Fruit fly (Drosophila melanogaster) whole organism, prepupa: Measurements from ENCODE around the gene Tmep.

ENCODE experiments used
- CG34406 ChIP-seq: fragments of 200-800 bp; sonication (Bioruptor generic); optimal IDR thresholded peaks from 3 replicates; lab custom pipeline; 2016; ENCODE audit warnings: missing biosample characterization, missing genetic modification characterization
- CG3919 ChIP-seq: fragments of 200-800 bp; sonication (Bioruptor generic); optimal IDR thresholded peaks from 3 replicates; lab custom pipeline; 2016; ENCODE audit warnings: missing biosample characterization, missing genetic modification characterization
- CG6163 ChIP-seq: fragments of 200-800 bp; sonication (Bioruptor generic); IDR thresholded peaks from 3 replicates; pipeline ENCODE4 v1.3.6; 2022; ENCODE audit warnings: missing biosample characterization, missing genetic modification characterization
- CG6276 ChIP-seq: fragments of 200-800 bp; sonication (Bioruptor generic); optimal IDR thresholded peaks from 2 replicates; lab custom pipeline; 2017; ENCODE audit warnings: missing biosample characterization, mild to moderate bottlenecking, missing genetic modification characterization
- CG6792 ChIP-seq: fragments of 200-800 bp; sonication (Bioruptor generic); optimal IDR thresholded peaks from 3 replicates; lab custom pipeline; 2016; ENCODE audit warnings: missing biosample characterization, missing genetic modification characterization
- Gug ChIP-seq: fragments of 200-800 bp; sonication (Bioruptor generic); IDR thresholded peaks from 2 replicates; pipeline ENCODE4 v1.3.6; 2022; ENCODE audit warnings: missing biosample characterization, missing genetic modification characterization
- Hr38 ChIP-seq: sonication (Bioruptor generic); optimal IDR thresholded peaks from 2 replicates; lab custom pipeline; 2016; ENCODE audit warnings: missing biosample characterization, missing genetic modification characterization
- Met ChIP-seq: fragments of 200-800 bp; sonication (Bioruptor generic); optimal IDR thresholded peaks from 3 replicates; lab custom pipeline; 2016; ENCODE audit warnings: missing biosample characterization, missing genetic modification characterization
- Smox ChIP-seq: fragments of 200-800 bp; sonication (Bioruptor generic); optimal IDR thresholded peaks from 3 replicates; lab custom pipeline; 2016; ENCODE audit warnings: missing biosample characterization, missing genetic modification characterization
- acj6 ChIP-seq: fragments of 200-800 bp; sonication (Bioruptor generic); optimal IDR thresholded peaks from 3 replicates; lab custom pipeline; 2016; ENCODE audit warnings: missing biosample characterization, missing genetic modification characterization
- cyc ChIP-seq: fragments of 200-800 bp; sonication (Bioruptor generic); optimal IDR thresholded peaks from 3 replicates; lab custom pipeline; 2016; ENCODE audit warnings: missing biosample characterization, missing genetic modification characterization
- fkh ChIP-seq: fragments of 200-800 bp; sonication (Bioruptor generic); optimal IDR thresholded peaks from 3 replicates; lab custom pipeline; 2017; ENCODE audit warnings: missing biosample characterization, mild to moderate bottlenecking, missing genetic modification characterization, moderate library complexity
- pdm3 ChIP-seq: fragments of 200-800 bp; sonication (Bioruptor generic); optimal IDR thresholded peaks from 3 replicates; lab custom pipeline; 2016; ENCODE audit warnings: missing biosample characterization, missing genetic modification characterization

- TF ChIP-seq cyc (GFP tag; lab: Kevin White, UChicago): no peak
- no peak for TF ChIP-seq CG34406
- TF ChIP-seq CG3919: no peak
- TF ChIP-seq CG6163 (GFP tag; lab: Robert Waterston, UW): no peak
- TF ChIP-seq Gug (GFP tag; lab: Robert Waterston, UW): no peak
- TF ChIP-seq fkh (GFP tag; lab: Kevin White, UChicago): no peak
- TF ChIP-seq Hr38: no peak
- no peak for TF ChIP-seq CG6276 (GFP tag; lab: Kevin White, UChicago)
- no peak for TF ChIP-seq acj6 (GFP tag; lab: Kevin White, UChicago)
- TF ChIP-seq pdm3 (GFP tag; lab: Kevin White, UChicago): no peak
- no peak for TF ChIP-seq CG6792
- TF ChIP-seq Smox (GFP tag; lab: Kevin White, UChicago): no peak
- TF ChIP-seq Met (GFP tag; lab: Kevin White, UChicago): no peak
These were observed 21.9 kb upstream of the Tmep start for dm6 chr3L:1547117-1547507.
